Worm (Caenorhabditis elegans): ENCODE results near the gene daf-36.

- no peak for TF ChIP-seq zag-1 (tag; optimal IDR thresholded peaks at IDR 0.05)
- no peak for TF ChIP-seq snpc-4 (tag; optimal IDR thresholded peaks at IDR 0.05)
- TF ChIP-seq nhr-237 (tag; optimal IDR thresholded peaks at IDR 0.05), result no peak
- peak; percentile 25 for TF ChIP-seq nhr-25 (tag; optimal IDR thresholded peaks at IDR 0.05)
- no peak for TF ChIP-seq ama-1 (optimal IDR thresholded peaks at IDR 0.05)
- no peak for TF ChIP-seq blmp-1 (tag; optimal IDR thresholded peaks at IDR 0.05; ENCODE audit: insufficient read depth)
- no peak for TF ChIP-seq lin-39 (tag; optimal IDR thresholded peaks at IDR 0.05)
- TF ChIP-seq fos-1 (tag; optimal IDR thresholded peaks at IDR 0.05), result no peak
- TF ChIP-seq alr-1 (tag; optimal IDR thresholded peaks at IDR 0.05), result no peak
Observed at ce11 chrV:10201913-10202312, 23.6 kb downstream of the daf-36 start, which contains the start of gene ZK856.7.
